Fruit fly (Drosophila melanogaster) whole organism, prepupa: ENCODE measurements around the gene superdeath.

ENCODE experiments used
- CG10631 ChIP-seq: fragments of 200-800 bp; sonication (Bioruptor generic); optimal IDR thresholded peaks from 2 replicates; lab custom pipeline; 2016; ENCODE audit warnings: missing biosample characterization, missing genetic modification characterization
- CG11294 ChIP-seq: fragments of 200-800 bp; sonication (Bioruptor generic); IDR thresholded peaks from 2 replicates; pipeline ENCODE4 v1.3.6; 2022; ENCODE audit warnings: missing biosample characterization, missing genetic modification characterization
- CG11762 ChIP-seq: fragments of 200-800 bp; sonication (Bioruptor generic); optimal IDR thresholded peaks from 3 replicates; lab custom pipeline; 2016; ENCODE audit warnings: missing biosample characterization, missing genetic modification characterization; ENCODE audit not compliant: insufficient read depth
- CG15336 ChIP-seq: fragments of 200-800 bp; sonication (Bioruptor generic); IDR thresholded peaks from 2 replicates; pipeline ENCODE4 v1.3.6; 2022; ENCODE audit warnings: missing biosample characterization, missing genetic modification characterization
- CG1621 ChIP-seq: fragments of 200-800 bp; sonication (Bioruptor generic); optimal IDR thresholded peaks from 3 replicates; lab custom pipeline; 2018; ENCODE audit warnings: missing biosample characterization, mild to moderate bottlenecking, missing genetic modification characterization
- CG16779 ChIP-seq: fragments of 200-800 bp; sonication (Bioruptor generic); optimal IDR thresholded peaks from 3 replicates; lab custom pipeline; 2017; ENCODE audit warnings: missing biosample characterization, mild to moderate bottlenecking, missing genetic modification characterization
- CG3032 ChIP-seq: fragments of 200-800 bp; optimal IDR thresholded peaks from 2 replicates; lab custom pipeline; 2019; ENCODE audit warnings: missing biosample characterization, mild to moderate bottlenecking, missing genetic modification characterization, moderate library complexity
- CG31627 ChIP-seq: fragments of 200-800 bp; sonication (Bioruptor generic); optimal IDR thresholded peaks from 3 replicates; lab custom pipeline; 2016; ENCODE audit warnings: missing biosample characterization, missing genetic modification characterization
- CG32006 ChIP-seq: fragments of 200-800 bp; sonication (Bioruptor generic); optimal IDR thresholded peaks from 3 replicates; lab custom pipeline; 2017; ENCODE audit warnings: missing biosample characterization, mild to moderate bottlenecking, missing genetic modification characterization
- CG34406 ChIP-seq: fragments of 200-800 bp; sonication (Bioruptor generic); optimal IDR thresholded peaks from 3 replicates; lab custom pipeline; 2016; ENCODE audit warnings: missing biosample characterization, missing genetic modification characterization
- CG3919 ChIP-seq: fragments of 200-800 bp; sonication (Bioruptor generic); optimal IDR thresholded peaks from 3 replicates; lab custom pipeline; 2016; ENCODE audit warnings: missing biosample characterization, missing genetic modification characterization
- CG6163 ChIP-seq: fragments of 200-800 bp; sonication (Bioruptor generic); IDR thresholded peaks from 3 replicates; pipeline ENCODE4 v1.3.6; 2022; ENCODE audit warnings: missing biosample characterization, missing genetic modification characterization
- CG6276 ChIP-seq: fragments of 200-800 bp; sonication (Bioruptor generic); optimal IDR thresholded peaks from 2 replicates; lab custom pipeline; 2017; ENCODE audit warnings: missing biosample characterization, mild to moderate bottlenecking, missing genetic modification characterization
- CG6792 ChIP-seq: fragments of 200-800 bp; sonication (Bioruptor generic); optimal IDR thresholded peaks from 3 replicates; lab custom pipeline; 2016; ENCODE audit warnings: missing biosample characterization, missing genetic modification characterization
- CG6808 ChIP-seq: fragments of 200-800 bp; sonication (Bioruptor generic); optimal IDR thresholded peaks from 3 replicates; lab custom pipeline; 2017; ENCODE audit warnings: missing biosample characterization, missing genetic modification characterization, mild to moderate bottlenecking, moderate library complexity, missing genetic modification reagents
- CG6854 ChIP-seq: fragments of 200-800 bp; sonication (Bioruptor generic); optimal IDR thresholded peaks from 2 replicates; lab custom pipeline; 2017; ENCODE audit warnings: missing biosample characterization, mild to moderate bottlenecking, missing genetic modification characterization
- CG7368 ChIP-seq: fragments of 200-800 bp; sonication (Bioruptor generic); optimal IDR thresholded peaks from 3 replicates; lab custom pipeline; 2016; ENCODE audit warnings: missing biosample characterization, missing genetic modification characterization
- CG8119 ChIP-seq: fragments of 200-800 bp; sonication (Bioruptor generic); IDR thresholded peaks from 3 replicates; pipeline ENCODE4 v1.3.6; 2022; ENCODE audit warnings: missing biosample characterization, missing genetic modification characterization
- CG8319 ChIP-seq: fragments of 200-800 bp; sonication (Bioruptor generic); optimal IDR thresholded peaks from 3 replicates; lab custom pipeline; 2016; ENCODE audit warnings: missing biosample characterization, missing genetic modification characterization
- Eip75B ChIP-seq: fragments of 200-800 bp; sonication (Bioruptor generic); optimal IDR thresholded peaks from 3 replicates; lab custom pipeline; 2016; ENCODE audit warnings: missing biosample characterization, missing genetic modification characterization
- Eip78C ChIP-seq: fragments of 200-800 bp; sonication (Bioruptor generic); peaks from one replicate; lab custom pipeline; 2016; ENCODE audit warnings: missing biosample characterization, missing genetic modification characterization
- Ets21C ChIP-seq: fragments of 200-800 bp; sonication (Bioruptor generic); optimal IDR thresholded peaks from 3 replicates; lab custom pipeline; 2016; ENCODE audit warnings: missing biosample characterization, missing genetic modification characterization
- Ets96B ChIP-seq: fragments of 200-800 bp; optimal IDR thresholded peaks from 2 replicates; lab custom pipeline; 2019; ENCODE audit warnings: missing biosample characterization, mild to moderate bottlenecking, missing genetic modification characterization, moderate library complexity
- Gug ChIP-seq: fragments of 200-800 bp; sonication (Bioruptor generic); IDR thresholded peaks from 2 replicates; pipeline ENCODE4 v1.3.6; 2022; ENCODE audit warnings: missing biosample characterization, missing genetic modification characterization
- Hr38 ChIP-seq: sonication (Bioruptor generic); optimal IDR thresholded peaks from 2 replicates; lab custom pipeline; 2016; ENCODE audit warnings: missing biosample characterization, missing genetic modification characterization
- Hr4 ChIP-seq: fragments of 200-800 bp; sonication (Bioruptor generic); optimal IDR thresholded peaks from 3 replicates; lab custom pipeline; 2016; ENCODE audit warnings: missing biosample characterization, missing genetic modification characterization
- Lpt ChIP-seq: fragments of 200-800 bp; sonication (Bioruptor generic); optimal IDR thresholded peaks from 3 replicates; lab custom pipeline; 2016; ENCODE audit warnings: missing biosample characterization, missing genetic modification characterization
- OdsH ChIP-seq: fragments of 200-800 bp; sonication (Bioruptor generic); optimal IDR thresholded peaks from 3 replicates; lab custom pipeline; 2016; ENCODE audit warnings: missing biosample characterization, missing genetic modification characterization
- Sox102F ChIP-seq: fragments of 200-800 bp; sonication (Bioruptor generic); optimal IDR thresholded peaks from 2 replicates; lab custom pipeline; 2016; ENCODE audit warnings: missing biosample characterization, mild to moderate bottlenecking, missing genetic modification characterization
- Sox14 ChIP-seq: fragments of 200-800 bp; sonication (Bioruptor generic); optimal IDR thresholded peaks from 3 replicates; lab custom pipeline; 2016; ENCODE audit warnings: missing biosample characterization, missing genetic modification characterization
- Sox15 ChIP-seq: fragments of 200-800 bp; sonication (Bioruptor generic); optimal IDR thresholded peaks from 3 replicates; lab custom pipeline; 2016; ENCODE audit warnings: missing biosample characterization, missing genetic modification characterization
- achi ChIP-seq: fragments of 200-800 bp; sonication (Bioruptor generic); optimal IDR thresholded peaks from 3 replicates; lab custom pipeline; 2016; ENCODE audit warnings: missing biosample characterization, missing genetic modification characterization
- cyc ChIP-seq: fragments of 200-800 bp; sonication (Bioruptor generic); optimal IDR thresholded peaks from 3 replicates; lab custom pipeline; 2016; ENCODE audit warnings: missing biosample characterization, missing genetic modification characterization
- dac ChIP-seq: fragments of 200-800 bp; sonication (Bioruptor generic); optimal IDR thresholded peaks from 2 replicates; lab custom pipeline; 2017; ENCODE audit warnings: missing biosample characterization, mild to moderate bottlenecking, missing genetic modification characterization
- dsx ChIP-seq: fragments of 200-800 bp; optimal IDR thresholded peaks from 3 replicates; lab custom pipeline; 2019; ENCODE audit warnings: missing biosample characterization, mild to moderate bottlenecking, missing genetic modification characterization, moderate library complexity; ENCODE audit not compliant: poor library complexity, severe bottlenecking
- eg ChIP-seq: fragments of 200-800 bp; sonication (Bioruptor generic); IDR thresholded peaks from 3 replicates; pipeline ENCODE4 v1.3.6; 2022; ENCODE audit warnings: missing biosample characterization, missing genetic modification characterization
- esn ChIP-seq: fragments of 200-800 bp; sonication (Bioruptor generic); optimal IDR thresholded peaks from 2 replicates; lab custom pipeline; 2016; ENCODE audit warnings: missing biosample characterization, mild to moderate bottlenecking, missing genetic modification characterization, moderate library complexity
- fd59A ChIP-seq: fragments of 200-800 bp; sonication (Bioruptor generic); optimal IDR thresholded peaks from 2 replicates; lab custom pipeline; 2017; ENCODE audit warnings: missing biosample characterization, mild to moderate bottlenecking, missing genetic modification characterization, missing genetic modification reagents
- fd85E ChIP-seq: fragments of 200-800 bp; sonication (Bioruptor generic); optimal IDR thresholded peaks from 3 replicates; lab custom pipeline; 2016; ENCODE audit warnings: missing biosample characterization, missing genetic modification characterization
- fkh ChIP-seq: fragments of 200-800 bp; sonication (Bioruptor generic); optimal IDR thresholded peaks from 3 replicates; lab custom pipeline; 2017; ENCODE audit warnings: missing biosample characterization, mild to moderate bottlenecking, missing genetic modification characterization, moderate library complexity
- lz ChIP-seq: fragments of 200-800 bp; sonication (Bioruptor generic); optimal IDR thresholded peaks from 3 replicates; lab custom pipeline; 2016; ENCODE audit warnings: missing biosample characterization, missing genetic modification characterization
- salr ChIP-seq, 2 experiments: fragments of 200-800 bp; sonication (Bioruptor generic); optimal IDR thresholded peaks; 3 replicates each; lab custom pipeline; 2016 to 2018; ENCODE audit warnings: missing biosample characterization in 2 of 2, missing genetic modification characterization in 2 of 2, mild to moderate bottlenecking in 1 of 2
- ss ChIP-seq, 2 experiments: fragments of 200-800 bp; sonication (Bioruptor generic); optimal IDR thresholded peaks; 2 replicates in 1 of 2; 3 replicates in 1 of 2; lab custom pipeline; 2017 to 2018; ENCODE audit warnings: mild to moderate bottlenecking in 2 of 2, missing biosample characterization in 2 of 2, missing genetic modification characterization in 2 of 2, moderate library complexity in 1 of 2
- svp ChIP-seq: fragments of 200-800 bp; sonication (Bioruptor generic); peaks from one replicate; lab custom pipeline; 2016; ENCODE audit warnings: missing biosample characterization, missing genetic modification characterization
- topi ChIP-seq: fragments of 200-800 bp; sonication (Bioruptor generic); optimal IDR thresholded peaks from 3 replicates; lab custom pipeline; 2016; ENCODE audit warnings: missing biosample characterization, missing genetic modification characterization
- vri ChIP-seq: fragments of 200-800 bp; sonication (Bioruptor generic); optimal IDR thresholded peaks from 3 replicates; lab custom pipeline; 2016; ENCODE audit warnings: missing biosample characterization, mild to moderate bottlenecking, missing genetic modification characterization

superdeath gene

dm6 chr3R:29116167-29116725 lies 22.2 kb upstream of the superdeath start, which contains the start of gene Atg14 (continued):
- TF ChIP-seq Hr4 (GFP tag; lab: Kevin White, UChicago) (no peak), fd59A (GFP tag; lab: Kevin White, UChicago) (no peak), CG7368 (GFP tag; lab: Kevin White, UChicago) (no peak), Lpt (GFP tag; lab: Kevin White, UChicago) (no peak), CG8319 (GFP tag; lab: Kevin White, UChicago) (no peak), CG6808 (no peak), fd85E (no peak), Sox15 (GFP tag; lab: Kevin White, UChicago) (no peak), topi (GFP tag; lab: Kevin White, UChicago) (peak; percentile 17), CG6854 (GFP tag; lab: Kevin White, UChicago) (no peak), CG10631 (GFP tag; lab: Kevin White, UChicago) (no peak), Eip75B (GFP tag; lab: Kevin White, UChicago) (no peak), vri (GFP tag; lab: Kevin White, UChicago) (peak; percentile 25), CG31627 (GFP tag; lab: Kevin White, UChicago) (no peak), lz (GFP tag; lab: Kevin White, UChicago) (peak; percentile 17), CG3032 (tag; lab: Kevin White, UChicago) (no peak), Ets96B (no peak), Eip78C (GFP tag; lab: Kevin White, UChicago) (peak; percentile 44), CG11294 (GFP tag; lab: Robert Waterston, UW) (no peak), Gug (GFP tag; lab: Robert Waterston, UW) (no peak)

- TF ChIP-seq ss (GFP tag; optimal IDR thresholded peaks at IDR 0.05; lab: Kevin White, UChicago), result peak in 1 of 2 experiments; percentile 9
- TF ChIP-seq CG15336 (GFP tag; lab: Robert Waterston, UW), result peak; percentile 30; the same call in 1 of the 2 replicates
- no peak for TF ChIP-seq CG1621 (tag; lab: Kevin White, UChicago)
- TF ChIP-seq fd85E, result no peak
- no peak for TF ChIP-seq OdsH (GFP tag; lab: Kevin White, UChicago)
- TF ChIP-seq Sox14 (GFP tag; lab: Kevin White, UChicago), result peak; percentile 93
- peak; percentile 62 for TF ChIP-seq CG3919 (GFP tag; lab: Kevin White, UChicago)
- TF ChIP-seq CG34406 (GFP tag; lab: Kevin White, UChicago), result no peak
- peak; percentile 49 for TF ChIP-seq CG8319 (GFP tag; lab: Kevin White, UChicago)
- peak; percentile 77 for TF ChIP-seq CG10631 (GFP tag; lab: Kevin White, UChicago)
- TF ChIP-seq CG32006 (GFP tag; lab: Kevin White, UChicago), result peak; percentile 77
- no peak for TF ChIP-seq Hr4 (GFP tag; lab: Kevin White, UChicago)
- TF ChIP-seq CG7368 (GFP tag; lab: Kevin White, UChicago), result peak; percentile 39
- TF ChIP-seq Ets21C (GFP tag; lab: Kevin White, UChicago), result peak; percentile 79
- no peak for TF ChIP-seq Sox102F (GFP tag; lab: Kevin White, UChicago)
- TF ChIP-seq achi (GFP tag; lab: Kevin White, UChicago), result peak; percentile 62
- TF ChIP-seq Hr38 (GFP tag; lab: Kevin White, UChicago), result peak; percentile 30
- peak; percentile 66 for TF ChIP-seq CG6792
- TF ChIP-seq CG31627 (GFP tag; lab: Kevin White, UChicago), result peak; percentile 82
- no peak for TF ChIP-seq dac (GFP tag; lab: Kevin White, UChicago)
- TF ChIP-seq salr (GFP tag; optimal IDR thresholded peaks at IDR 0.05; lab: Kevin White, UChicago), result peak in 1 of 2 experiments; percentile 40
- peak; percentile 74 for TF ChIP-seq cyc (GFP tag; lab: Kevin White, UChicago)
- TF ChIP-seq dsx (GFP tag; lab: Kevin White, UChicago), result peak; percentile 6
- peak; percentile 56 for TF ChIP-seq CG3032 (tag; lab: Kevin White, UChicago)
- TF ChIP-seq CG11762 (GFP tag; lab: Kevin White, UChicago), result no peak
- peak; percentile 35; the same call in 1 of the 3 replicates for TF ChIP-seq CG8119 (GFP tag; lab: Robert Waterston, UW)
- peak; percentile 75 for TF ChIP-seq topi (GFP tag; lab: Kevin White, UChicago)
- peak; percentile 52 for TF ChIP-seq fd59A (GFP tag; lab: Kevin White, UChicago)
- TF ChIP-seq esn (GFP tag; lab: Kevin White, UChicago), result peak; percentile 86
- TF ChIP-seq Sox15 (GFP tag; lab: Kevin White, UChicago), result peak; percentile 69
- peak; percentile 59 for TF ChIP-seq CG6163
- TF ChIP-seq svp (GFP tag; lab: Kevin White, UChicago), result peak; percentile 95
- no peak for TF ChIP-seq fkh (GFP tag; lab: Kevin White, UChicago)
- TF ChIP-seq eg (GFP tag; lab: Robert Waterston, UW), result peak; percentile 39; the same call in 2 of the 3 replicates
- peak; percentile 26 for TF ChIP-seq CG16779
- peak; percentile 85 for TF ChIP-seq lz (GFP tag; lab: Kevin White, UChicago)
- TF ChIP-seq CG6276 (GFP tag; lab: Kevin White, UChicago), result no peak
Observed at dm6 chr3R:29122817-29123611, 15.4 kb upstream of the superdeath start, which contains the start of the genes yem and Ctl2. Gene yem, minus strand, starts transcription at chr3R:29122879. Gene Ctl2, plus strand, starts transcription at chr3R:29123370.
